Fruit fly (Drosophila melanogaster): ENCODE results near the gene CG13454.

The CG13454 gene

DNA sequence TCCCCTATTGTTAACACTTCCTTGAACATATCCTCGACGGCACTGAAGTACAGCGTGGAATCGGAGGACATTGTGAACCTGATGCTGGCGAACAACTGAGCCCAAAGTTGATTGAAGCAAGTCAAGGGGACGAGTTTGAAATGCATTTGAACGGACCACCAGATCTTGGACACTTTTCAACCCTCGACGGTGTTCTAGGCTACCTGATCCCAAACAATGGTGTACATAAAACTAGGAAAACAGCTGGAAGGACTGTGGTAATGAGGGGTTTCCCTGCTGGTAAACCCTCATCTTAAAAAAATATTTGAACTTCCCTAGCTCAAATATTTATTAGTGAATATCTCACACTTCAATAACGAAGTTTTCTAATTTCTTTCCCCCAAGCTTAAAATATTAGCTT, at the start of gene CG13454:
Gene CG13454 (minus strand): TSS at position 101 of the 400 bp plus-strand sequence.
- no peak for TF ChIP-seq noc (tag; optimal IDR thresholded peaks at IDR 0.05)

DNA sequence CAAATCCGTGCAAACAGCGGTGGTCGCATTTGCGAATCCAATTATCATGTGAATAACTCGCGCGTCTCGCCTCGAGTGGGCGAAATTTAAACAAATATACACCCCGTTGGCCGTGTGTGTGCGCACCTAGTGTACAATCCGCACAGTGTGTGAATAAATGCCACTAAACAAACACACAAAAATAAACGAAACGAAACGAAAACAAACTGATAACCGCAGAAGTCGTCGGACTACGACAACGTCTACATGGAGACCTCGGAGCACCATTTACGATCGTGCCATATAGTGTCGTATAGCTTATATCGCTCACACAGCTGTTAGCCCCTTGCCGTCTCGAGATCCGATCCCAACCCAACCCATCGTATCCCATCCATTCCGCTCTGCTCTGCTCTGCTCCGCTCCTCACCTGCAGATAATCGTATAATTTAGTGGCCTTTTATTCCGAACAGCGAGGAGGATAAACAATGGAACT, 49.7 kb upstream of the CG13454 start:
- TF ChIP-seq noc (tag; optimal IDR thresholded peaks at IDR 0.05), result peak; percentile 86

DNA sequence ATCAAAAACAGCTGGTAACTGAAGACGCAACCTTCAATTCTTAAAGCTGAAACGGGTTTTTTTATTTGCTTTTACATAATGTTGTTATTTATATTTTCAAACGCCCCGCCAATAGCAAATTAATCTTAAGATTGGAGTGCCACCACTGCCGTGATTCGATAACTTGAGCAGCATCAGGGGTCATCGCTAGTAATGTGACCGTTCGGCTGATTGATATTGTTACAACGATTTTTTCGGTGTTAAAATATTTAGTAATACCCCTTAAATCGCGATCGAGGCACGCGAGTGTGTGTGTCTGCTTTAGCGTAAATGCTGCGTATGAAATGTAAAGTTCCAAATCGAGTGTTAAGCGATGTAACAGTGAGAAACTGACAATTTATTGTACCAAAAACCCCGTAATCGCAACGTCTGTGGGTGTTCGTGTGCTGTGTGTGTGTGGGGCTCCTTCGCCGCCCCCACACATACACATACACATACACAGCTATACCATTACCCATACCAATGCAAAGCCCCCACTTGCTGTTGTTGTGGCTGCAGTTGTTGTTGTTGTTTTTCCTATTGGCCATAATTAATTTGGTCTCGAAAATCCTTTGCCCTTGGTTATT, 49.1 kb upstream of the CG13454 start, which contains the start of gene dop:
Gene dop (plus strand): TSS at position 185 of the 605 bp plus-strand sequence.
- no peak for TF ChIP-seq noc (tag; optimal IDR thresholded peaks at IDR 0.05)

DNA sequence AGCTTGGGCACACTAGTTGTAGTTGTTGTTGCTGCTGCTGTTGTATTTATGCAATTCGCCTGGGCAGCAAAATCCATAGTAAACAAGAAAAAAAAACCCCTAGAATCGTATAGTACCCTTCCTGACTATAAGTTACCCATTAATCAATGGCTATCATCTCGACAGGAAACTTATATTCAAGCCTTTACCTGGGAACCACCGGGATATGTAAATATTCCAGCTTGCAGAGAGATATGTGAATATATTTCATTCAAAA, 46.9 kb upstream of the CG13454 start:
- TF ChIP-seq noc (tag; optimal IDR thresholded peaks at IDR 0.05), result no peak

DNA sequence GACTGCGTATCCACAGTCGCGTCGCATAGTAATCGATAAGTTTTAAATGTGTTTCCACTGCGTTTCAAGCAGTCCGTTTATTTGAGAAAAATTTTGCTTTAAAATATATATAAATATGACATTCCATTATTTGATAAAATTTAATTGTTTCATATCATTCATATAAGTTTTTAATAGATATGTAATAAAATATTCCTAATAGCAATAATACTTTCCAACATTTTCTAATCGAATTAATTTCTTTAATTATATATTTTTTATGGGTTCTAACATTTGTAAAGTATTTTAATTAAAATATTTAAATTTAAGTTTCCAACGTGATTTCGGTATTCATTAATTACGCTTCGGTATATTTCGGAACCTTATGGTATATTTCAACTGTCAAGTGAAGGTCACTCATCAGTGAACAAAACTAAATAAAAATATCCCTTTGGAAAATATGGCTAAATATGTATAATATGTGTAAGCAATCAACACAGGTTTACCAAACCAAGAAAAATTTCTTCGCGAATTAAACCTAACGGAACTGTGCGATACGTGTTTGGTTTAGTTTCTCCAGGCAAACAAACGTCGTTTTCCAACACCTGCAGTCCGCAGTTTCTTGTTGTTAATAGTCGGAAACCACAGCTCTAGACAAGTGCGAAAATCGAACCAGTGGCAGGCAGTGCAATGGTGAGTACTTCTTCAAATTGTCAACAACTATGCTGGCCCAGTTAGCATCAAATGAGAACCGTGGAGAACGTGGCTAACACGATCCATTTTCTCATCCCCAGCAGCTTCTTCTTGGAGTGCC, 46.4 kb upstream of the CG13454 start, which contains the start of the genes CG7739 and SCCRO:
Gene CG7739 (minus strand): TSS at position 8 of the 793 bp plus-strand sequence.
Gene SCCRO (plus strand): TSS at position 370 of the 793 bp plus-strand sequence.
- TF ChIP-seq noc (tag; optimal IDR thresholded peaks at IDR 0.05), result no peak

DNA sequence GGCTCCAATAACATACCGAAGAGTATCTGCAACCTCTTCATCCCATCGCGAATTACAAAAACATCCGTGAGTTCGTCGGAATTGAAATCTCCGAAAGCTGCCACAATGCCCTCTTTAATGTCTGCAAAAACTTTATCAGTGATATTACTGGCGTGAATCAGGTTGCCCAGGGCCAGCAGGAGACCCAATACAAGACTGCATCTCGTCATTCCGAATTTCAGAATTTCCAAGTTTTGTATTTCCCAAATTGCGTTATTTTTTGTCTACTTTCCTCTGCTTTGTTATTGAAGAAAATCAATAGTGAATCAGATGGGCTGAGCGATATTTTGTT, 45.8 kb upstream of the CG13454 start:
- no peak for TF ChIP-seq noc (tag; optimal IDR thresholded peaks at IDR 0.05)

DNA sequence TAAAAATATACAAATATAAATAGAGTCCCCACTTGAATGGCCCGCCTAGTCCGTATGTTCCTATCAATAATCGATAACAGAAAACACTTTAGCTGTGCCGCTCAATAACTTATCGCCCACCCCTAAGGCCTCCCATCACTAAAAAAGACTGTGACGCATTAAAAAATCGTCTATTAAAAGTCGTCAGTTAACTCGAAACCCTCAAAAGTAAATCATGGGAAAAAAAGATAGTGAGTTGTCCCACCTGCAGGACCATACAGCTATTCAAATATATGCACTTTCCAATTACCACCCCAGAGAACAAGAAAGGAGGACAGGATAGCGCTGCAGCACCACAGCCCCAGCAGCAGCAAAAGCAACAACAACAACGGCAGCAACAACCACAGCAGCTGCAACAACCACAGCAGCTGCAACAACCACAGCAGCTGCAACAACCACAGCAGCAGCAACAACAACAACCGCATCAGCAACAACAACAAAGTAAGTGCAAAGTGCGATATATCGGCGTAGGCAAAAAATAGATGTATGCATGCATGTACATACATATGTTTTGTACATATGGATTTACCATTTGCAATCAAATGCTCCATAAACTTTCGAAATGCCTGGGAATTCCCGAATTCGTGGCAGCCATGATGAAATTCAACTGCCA, 37.3 kb upstream of the CG13454 start, which contains the start of gene AGO2:
Gene AGO2 (plus strand): TSS at position 121 of the 652 bp plus-strand sequence.
- TF ChIP-seq noc (tag; optimal IDR thresholded peaks at IDR 0.05), result no peak

DNA sequence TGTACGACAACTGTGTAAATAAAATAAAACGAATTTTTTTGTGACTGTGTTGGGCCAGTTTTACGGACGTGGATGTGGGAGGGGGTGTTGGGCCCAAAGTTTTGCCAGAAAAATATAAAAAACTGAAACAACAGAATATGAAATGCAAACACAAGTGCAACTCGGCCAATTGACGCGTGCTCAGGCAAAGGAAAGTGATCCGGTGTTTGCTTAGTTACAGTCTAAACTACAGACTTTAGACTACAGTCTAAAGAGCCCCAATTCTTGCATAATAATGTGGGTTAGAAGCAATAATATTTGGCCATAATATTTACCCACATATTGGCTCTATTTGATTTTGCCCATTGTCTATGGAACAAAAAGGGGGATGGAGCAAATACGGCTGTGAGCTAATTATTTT, 32.0 kb upstream of the CG13454 start:
- peak; percentile 9 for TF ChIP-seq noc (tag; optimal IDR thresholded peaks at IDR 0.05)

DNA sequence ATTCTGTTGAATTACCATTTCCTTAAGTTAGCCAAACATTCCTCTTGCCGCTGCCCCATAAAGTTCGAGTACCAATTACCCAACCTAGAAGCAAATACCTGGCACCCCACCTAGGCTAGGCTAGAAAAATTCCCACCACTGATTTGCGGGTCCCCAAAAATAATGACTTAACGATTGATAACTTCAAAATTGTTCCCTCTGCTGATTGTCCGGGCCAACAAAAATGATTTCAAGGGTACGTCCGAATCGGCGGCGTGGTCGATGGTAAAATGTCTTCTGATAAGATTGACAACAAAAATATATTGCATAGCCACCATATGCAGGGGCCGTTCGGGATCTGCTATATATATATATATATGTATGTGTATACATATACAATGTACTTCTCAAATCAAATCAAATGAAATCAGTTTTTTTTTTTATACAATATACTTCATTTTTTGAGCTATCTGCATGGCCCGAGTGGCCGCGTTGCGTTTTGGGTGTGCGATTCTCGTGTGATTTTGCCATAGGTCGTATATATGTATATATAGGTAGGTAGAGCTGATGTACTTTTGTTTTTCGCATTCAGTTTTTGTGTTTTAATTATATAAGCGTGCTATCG, 30.4 kb upstream of the CG13454 start:
- no peak for TF ChIP-seq noc (tag; optimal IDR thresholded peaks at IDR 0.05)

DNA sequence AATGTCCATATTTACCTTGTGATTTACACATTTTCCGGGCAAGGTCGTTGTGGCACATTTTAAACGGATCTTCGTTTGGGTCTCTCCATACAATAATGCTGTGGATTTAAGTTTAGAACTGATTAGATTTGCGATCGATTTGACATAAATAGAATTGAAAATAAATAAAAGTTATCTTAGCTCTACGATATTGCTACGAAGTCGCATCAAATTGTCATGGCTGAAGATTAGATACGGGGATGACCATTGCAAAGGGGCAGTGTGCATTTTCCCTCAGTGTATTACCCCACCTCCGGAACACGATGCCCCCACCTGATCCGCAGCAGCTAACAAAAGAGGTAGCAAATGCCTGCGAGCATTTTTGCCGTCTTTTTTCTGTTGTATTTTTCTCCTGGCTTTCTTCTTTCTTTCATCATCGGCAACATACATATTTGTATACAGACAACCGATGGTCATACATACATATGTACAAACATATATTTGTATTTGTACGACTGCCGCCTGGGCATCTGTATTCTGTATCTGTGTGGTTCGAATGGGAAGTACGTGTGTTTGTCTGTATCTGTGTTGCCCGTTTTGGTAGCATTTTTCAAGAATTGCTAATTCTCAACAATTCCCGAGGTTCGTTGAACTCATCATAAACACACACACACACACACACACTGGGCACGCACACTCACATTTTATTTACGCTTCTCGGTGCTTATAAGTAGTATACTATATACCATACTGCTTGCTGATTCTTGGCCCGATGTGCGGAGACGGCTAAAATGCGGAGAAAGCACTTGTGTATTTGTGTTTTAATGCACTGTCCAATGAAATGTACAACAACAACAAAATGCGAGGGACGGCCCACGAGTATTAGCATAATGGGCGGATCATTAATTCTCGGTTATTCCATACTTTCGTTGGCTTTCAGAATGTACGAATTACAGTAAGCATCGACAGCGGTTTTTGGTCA, 27.9 kb upstream of the CG13454 start:
- no peak for TF ChIP-seq noc (tag; optimal IDR thresholded peaks at IDR 0.05)

DNA sequence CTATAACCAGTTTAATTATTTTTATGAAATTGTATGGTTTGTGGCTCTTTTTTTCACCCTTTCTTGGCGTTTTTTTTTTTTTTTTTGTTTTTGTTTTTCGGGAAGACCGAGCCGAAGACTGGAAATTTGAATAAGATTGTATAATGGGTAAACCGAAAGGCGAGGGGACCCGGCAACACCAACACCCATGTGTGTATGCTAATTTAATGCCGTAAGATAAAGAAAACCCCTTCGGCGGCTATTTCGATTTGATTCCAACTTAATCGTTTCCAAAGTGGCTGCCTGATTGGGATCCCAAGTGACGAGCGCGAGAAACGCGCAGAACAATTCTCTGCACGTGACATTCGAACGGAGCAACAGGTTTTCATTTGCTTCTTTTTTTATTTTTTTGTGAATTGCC, 26.6 kb upstream of the CG13454 start:
- TF ChIP-seq noc (tag; optimal IDR thresholded peaks at IDR 0.05), result no peak

DNA sequence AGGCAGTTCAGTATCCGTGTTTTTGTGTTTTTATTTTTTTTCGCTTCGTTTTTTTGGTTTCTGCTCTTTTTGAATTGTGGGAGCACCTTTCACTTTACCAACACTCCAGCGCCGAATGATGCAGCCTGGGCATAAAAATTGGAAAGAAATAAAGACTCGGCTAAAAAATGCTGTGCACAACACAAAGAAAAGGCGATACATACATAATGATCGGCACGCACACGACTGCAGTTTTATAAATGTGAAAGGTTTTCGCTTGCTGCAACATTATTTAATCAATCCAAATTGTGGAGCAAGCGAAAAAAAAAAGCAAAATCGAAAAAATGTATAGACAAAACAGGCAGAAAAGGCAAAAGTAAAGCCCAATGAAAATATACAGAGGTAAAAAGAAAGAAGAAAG, 26.2 kb upstream of the CG13454 start:
- no peak for TF ChIP-seq noc (tag; optimal IDR thresholded peaks at IDR 0.05)

DNA sequence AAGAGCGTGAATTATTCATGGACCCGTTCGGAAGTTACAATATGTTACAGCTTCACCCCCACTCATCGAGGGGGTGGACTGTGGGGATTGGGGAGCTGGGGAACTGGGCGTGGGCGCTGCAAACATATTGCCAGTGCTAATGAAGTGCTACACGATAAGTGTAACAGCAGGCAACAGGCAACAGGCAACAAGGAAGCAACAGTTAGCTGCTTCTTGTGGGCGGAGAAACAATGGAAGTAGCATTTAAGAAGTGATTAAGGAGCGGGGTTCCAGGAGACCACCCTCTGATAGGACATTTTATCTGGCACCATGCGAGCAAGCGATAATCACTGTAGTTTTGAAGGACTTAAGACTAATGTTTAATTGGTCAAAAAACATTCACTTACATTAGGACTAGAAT, 24.4 kb upstream of the CG13454 start:
- TF ChIP-seq noc (tag; optimal IDR thresholded peaks at IDR 0.05), result no peak

DNA sequence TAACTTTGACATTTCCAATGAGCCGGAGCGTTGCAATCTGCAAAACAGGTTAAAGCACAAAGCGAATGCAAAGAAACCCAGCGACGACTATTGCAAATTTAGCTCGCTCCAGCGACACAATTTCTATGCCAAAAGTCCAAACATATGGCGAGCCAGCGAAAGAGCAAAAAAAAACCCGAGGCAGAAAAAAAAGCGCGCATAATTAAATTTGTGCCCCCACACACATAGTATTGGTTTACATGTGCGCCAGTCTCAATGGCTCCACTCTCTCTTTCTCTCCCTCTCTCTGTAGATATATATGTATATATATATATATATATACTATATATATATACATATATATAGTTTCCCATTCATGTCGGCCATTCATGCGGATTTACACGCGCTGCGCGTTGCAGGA, 23.8 kb upstream of the CG13454 start:
- TF ChIP-seq noc (tag; optimal IDR thresholded peaks at IDR 0.05), result no peak

DNA sequence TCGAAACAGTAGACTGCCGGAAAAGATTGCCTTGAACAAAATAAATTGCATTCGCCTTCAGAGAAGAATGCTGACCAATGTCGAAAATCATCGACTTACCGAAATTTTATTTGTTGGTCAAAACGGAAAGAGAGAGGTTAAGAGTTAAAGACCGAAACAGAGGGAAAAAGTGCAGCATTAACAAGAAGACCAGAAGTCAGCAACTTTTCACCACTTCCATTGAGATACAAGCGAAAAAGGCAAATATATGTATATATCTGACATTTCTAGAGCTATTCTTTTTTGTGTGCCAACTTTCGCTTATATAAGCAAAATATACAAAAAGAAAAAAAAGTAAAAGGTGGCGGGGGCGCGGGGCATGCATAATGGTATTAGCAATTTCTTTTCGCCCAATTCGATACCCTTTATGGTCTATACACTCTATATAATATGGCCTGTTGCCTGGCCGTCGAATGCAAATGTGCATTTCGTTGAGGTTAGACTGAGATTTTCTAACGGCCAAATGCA, 23.1 kb upstream of the CG13454 start:
- no peak for TF ChIP-seq noc (tag; optimal IDR thresholded peaks at IDR 0.05)

Data from whole organism, larva.